Worm (Caenorhabditis elegans) whole organism, late embryonic: Measurements from ENCODE around the gene C25E10.13.

Source experiments
- ama-1 ChIP-seq: fragments of 150-350 bp; optimal IDR thresholded peaks from 2 replicates; lab custom pipeline; 2014
- ceh-34 ChIP-seq: sonication (generic microtip); optimal IDR thresholded peaks from 2 replicates; lab custom pipeline; 2016; ENCODE audit warnings: mild to moderate bottlenecking, missing genetic modification characterization, missing compliant biosample characterization
- fkh-10 ChIP-seq: fragments of 150-350 bp; optimal IDR thresholded peaks from 2 replicates; lab custom pipeline; 2014; ENCODE audit warnings: missing biosample characterization, missing genetic modification reagents, missing genetic modification characterization
- madf-2 ChIP-seq: sonication (generic microtip); optimal IDR thresholded peaks from 2 replicates; lab custom pipeline; 2017; ENCODE audit warnings: missing genetic modification characterization, missing compliant biosample characterization
- pha-4 ChIP-seq: fragments of 150-350 bp; optimal IDR thresholded peaks from 2 replicates; lab custom pipeline; 2018; ENCODE audit warnings: missing biosample characterization, missing genetic modification reagents, missing genetic modification characterization
- pqm-1 ChIP-seq: sonication (generic microtip); optimal IDR thresholded peaks from 2 replicates; lab custom pipeline; 2016; ENCODE audit warnings: missing genetic modification characterization, missing compliant biosample characterization
- tbx-2 ChIP-seq: sonication (generic microtip); optimal IDR thresholded peaks from 2 replicates; lab custom pipeline; 2016; ENCODE audit warnings: missing genetic modification characterization, missing compliant biosample characterization

- TF ChIP-seq ama-1 (lab: Kevin White, UChicago): no peak
- TF ChIP-seq ceh-34: no peak
- no peak for TF ChIP-seq pha-4
- TF ChIP-seq madf-2 (tag; lab: Kevin White, UChicago): no peak
- TF ChIP-seq pqm-1 (tag; lab: Kevin White, UChicago): no peak
- no peak for TF ChIP-seq tbx-2
- TF ChIP-seq fkh-10: no peak
Measured at ce11 chrV:9081410-9081809, 21.9 kb downstream of the C25E10.13 start.
